Worm (Caenorhabditis elegans): Measurements from ENCODE around the gene sqst-1.
A peak's percentile ranks its signal among the peaks of the same experiment; 100 is the strongest.

DNA sequence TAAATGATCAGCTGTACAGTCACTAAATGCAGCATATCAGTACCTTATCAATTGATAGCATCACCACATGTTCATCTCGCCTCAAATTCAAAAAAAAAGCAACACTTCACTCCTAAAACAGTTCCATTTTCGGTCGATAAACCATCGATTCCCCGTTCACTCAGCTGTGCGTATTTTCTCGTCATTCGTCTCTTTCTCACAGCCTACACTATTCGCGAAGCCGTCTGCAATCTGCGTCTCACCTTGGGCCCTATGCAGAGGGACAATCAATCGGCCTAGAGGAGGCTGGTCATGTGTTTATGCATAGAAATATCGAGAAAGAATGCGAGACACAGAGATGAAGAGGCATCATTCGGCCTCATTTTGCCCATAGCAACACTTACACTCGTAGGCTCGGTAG lies 1.7 kb upstream of the sqst-1 start:
- TF ChIP-seq dao-5 (tag; optimal IDR thresholded peaks at IDR 0.05) (peak; percentile 66), W03F9.2 (tag; optimal IDR thresholded peaks at IDR 0.05) (peak; percentile 2), him-1 (tag; optimal IDR thresholded peaks at IDR 0.05) (peak; percentile 8)
